Worm (Caenorhabditis elegans): ENCODE measurements around the gene best-12.

best-12 gene

ce11 chrV:16053373-16053772, 4.1 kb downstream of the best-12 start, which contains the start of gene F14H3.3:
Gene F14H3.3 (minus strand): TSS chrV:16053473.
- no peak for TF ChIP-seq him-1 (tag; optimal IDR thresholded peaks at IDR 0.05)

- TF ChIP-seq W03F9.2 (tag; optimal IDR thresholded peaks at IDR 0.05) (no peak), dao-5 (tag; optimal IDR thresholded peaks at IDR 0.05) (no peak), him-1 (tag; optimal IDR thresholded peaks at IDR 0.05) (no peak)
These were observed 5.8 kb downstream of the best-12 start, which contains the start of gene F14H3.4 for ce11 chrV:16055031-16055430. Gene F14H3.4 (minus strand): TSS chrV:16055072.

- TF ChIP-seq dao-5 (tag; optimal IDR thresholded peaks at IDR 0.05) = no peak
- TF ChIP-seq W03F9.2 (tag; optimal IDR thresholded peaks at IDR 0.05) = no peak
- no peak for TF ChIP-seq him-1 (tag; optimal IDR thresholded peaks at IDR 0.05)
These were observed 7.8 kb downstream of the best-12 start, which contains the start of gene F14H3.5 for ce11 chrV:16057010-16057463. Gene F14H3.5 (minus strand): TSS chrV:16057060.

- TF ChIP-seq dao-5 (tag; optimal IDR thresholded peaks at IDR 0.05) (no peak), him-1 (tag; optimal IDR thresholded peaks at IDR 0.05) (no peak), W03F9.2 (tag; optimal IDR thresholded peaks at IDR 0.05) (no peak)
These were observed 9.6 kb downstream of the best-12 start, which contains the start of gene F14H3.6 for ce11 chrV:16058872-16059271. Gene F14H3.6 (minus strand): TSS chrV:16058893.

ce11 chrV:16060135-16060534, 10.9 kb downstream of the best-12 start, which contains the start of gene F14H3.15:
Gene F14H3.15 (minus strand): TSS chrV:16060235.
- TF ChIP-seq dao-5 (tag; optimal IDR thresholded peaks at IDR 0.05) (no peak), W03F9.2 (tag; optimal IDR thresholded peaks at IDR 0.05) (no peak), him-1 (tag; optimal IDR thresholded peaks at IDR 0.05) (no peak)

ce11 chrV:16061993-16062392, 12.7 kb downstream of the best-12 start, which contains the start of gene fbxa-100:
Gene fbxa-100 (minus strand): TSS chrV:16062093.
- no peak for TF ChIP-seq W03F9.2 (tag; optimal IDR thresholded peaks at IDR 0.05)
- no peak for TF ChIP-seq dao-5 (tag; optimal IDR thresholded peaks at IDR 0.05)
- TF ChIP-seq him-1 (tag; optimal IDR thresholded peaks at IDR 0.05) = no peak

ce11 chrV:16062788-16063187, 13.5 kb downstream of the best-12 start, which contains the start of gene F14H3.14:
Gene F14H3.14 (minus strand): TSS chrV:16062888.
- TF ChIP-seq him-1 (tag; optimal IDR thresholded peaks at IDR 0.05) = no peak
- no peak for TF ChIP-seq dao-5 (tag; optimal IDR thresholded peaks at IDR 0.05)
- TF ChIP-seq W03F9.2 (tag; optimal IDR thresholded peaks at IDR 0.05) = no peak

ce11 chrV:16068938-16069337, 19.7 kb downstream of the best-12 start, which contains the start of gene cyp-35D1:
Gene cyp-35D1 (plus strand): TSS chrV:16069238.
- TF ChIP-seq him-1 (tag; optimal IDR thresholded peaks at IDR 0.05) (no peak), W03F9.2 (tag; optimal IDR thresholded peaks at IDR 0.05) (no peak), dao-5 (tag; optimal IDR thresholded peaks at IDR 0.05) (no peak)

- TF ChIP-seq dao-5 (tag; optimal IDR thresholded peaks at IDR 0.05) (no peak), W03F9.2 (tag; optimal IDR thresholded peaks at IDR 0.05) (no peak), him-1 (tag; optimal IDR thresholded peaks at IDR 0.05) (no peak)
These were observed 21.9 kb downstream of the best-12 start, which contains the start of gene nhr-176 for ce11 chrV:16071167-16071566. Gene nhr-176 (plus strand): TSS chrV:16071325.

ce11 chrV:16073856-16074255, 24.6 kb downstream of the best-12 start, which contains the start of gene srj-10:
Gene srj-10 (minus strand): TSS chrV:16073956.
- TF ChIP-seq dao-5 (tag; optimal IDR thresholded peaks at IDR 0.05) (no peak), W03F9.2 (tag; optimal IDR thresholded peaks at IDR 0.05) (no peak), him-1 (tag; optimal IDR thresholded peaks at IDR 0.05) (no peak)

ce11 chrV:16075250-16075709, 26.0 kb downstream of the best-12 start, which contains the start of the genes F14H3.12 and srj-29:
Gene F14H3.12 (minus strand): TSS chrV:16075323.
Gene srj-29 (plus strand): TSS chrV:16075659.
- TF ChIP-seq dao-5 (tag; optimal IDR thresholded peaks at IDR 0.05) = no peak
- TF ChIP-seq W03F9.2 (tag; optimal IDR thresholded peaks at IDR 0.05) = no peak
- no peak for TF ChIP-seq him-1 (tag; optimal IDR thresholded peaks at IDR 0.05)

- TF ChIP-seq dao-5 (tag; optimal IDR thresholded peaks at IDR 0.05) (no peak), W03F9.2 (tag; optimal IDR thresholded peaks at IDR 0.05) (no peak), him-1 (tag; optimal IDR thresholded peaks at IDR 0.05) (no peak)
These were observed 30.8 kb downstream of the best-12 start for ce11 chrV:16080039-16080438.

- TF ChIP-seq him-1 (tag; optimal IDR thresholded peaks at IDR 0.05) = no peak
These were observed 31.4 kb downstream of the best-12 start for ce11 chrV:16080678-16081077.

- TF ChIP-seq W03F9.2 (tag; optimal IDR thresholded peaks at IDR 0.05) (no peak), him-1 (tag; optimal IDR thresholded peaks at IDR 0.05) (no peak), dao-5 (tag; optimal IDR thresholded peaks at IDR 0.05) (no peak)
These were observed 41.4 kb downstream of the best-12 start, which contains the start of gene F22B8.3 for ce11 chrV:16090685-16091084. Gene F22B8.3 (plus strand): TSS chrV:16090985.

ce11 chrV:16094284-16094683, 45.0 kb downstream of the best-12 start, which contains the start of gene F22B8.7:
Gene F22B8.7 (plus strand): TSS chrV:16094584.
- TF ChIP-seq him-1 (tag; optimal IDR thresholded peaks at IDR 0.05) = no peak
- TF ChIP-seq W03F9.2 (tag; optimal IDR thresholded peaks at IDR 0.05) = no peak
- no peak for TF ChIP-seq dao-5 (tag; optimal IDR thresholded peaks at IDR 0.05)
